Worm (Caenorhabditis elegans) whole organism, late embryonic: ENCODE data around the gene gpcp-2.

Experiments
- C38D4.7 ChIP-seq: fragments of 200-800 bp; sonication (Bioruptor generic); optimal IDR thresholded peaks from 2 replicates; lab custom pipeline; 2018; ENCODE audit warnings: mild to moderate bottlenecking, missing genetic modification characterization, moderate library complexity, missing compliant biosample characterization
- F13H6.1 ChIP-seq: sonication (generic microtip); optimal IDR thresholded peaks from 2 replicates; lab custom pipeline; 2016; ENCODE audit warnings: missing genetic modification characterization, missing compliant biosample characterization
- K02D7.2 ChIP-seq: sonication (generic microtip); optimal IDR thresholded peaks from 2 replicates; lab custom pipeline; 2017; ENCODE audit warnings: mild to moderate bottlenecking, missing genetic modification characterization, missing compliant biosample characterization
- K09A11.1 ChIP-seq: sonication (generic microtip); optimal IDR thresholded peaks from 2 replicates; lab custom pipeline; 2017; ENCODE audit warnings: antibody characterized with exemption, mild to moderate bottlenecking, missing genetic modification characterization, missing compliant biosample characterization; ENCODE audit not compliant: insufficient read depth
- T23F11.4 ChIP-seq: fragments of 200-800 bp; sonication (Bioruptor generic); optimal IDR thresholded peaks from 2 replicates; lab custom pipeline; 2018; ENCODE audit warnings: mild to moderate bottlenecking, missing genetic modification characterization, missing compliant biosample characterization
- ahr-1 ChIP-seq: sonication (generic microtip); optimal IDR thresholded peaks from 2 replicates; lab custom pipeline; 2016; ENCODE audit warnings: missing genetic modification characterization, missing compliant biosample characterization
- ceh-14 ChIP-seq: sonication (generic microtip); optimal IDR thresholded peaks from 2 replicates; lab custom pipeline; 2016; ENCODE audit warnings: missing genotype, missing genetic modification characterization, missing compliant biosample characterization
- ceh-18 ChIP-seq: sonication (generic microtip); optimal IDR thresholded peaks from 2 replicates; lab custom pipeline; 2016; ENCODE audit warnings: missing genetic modification characterization, missing compliant biosample characterization
- ceh-19 ChIP-seq: fragments of 200-800 bp; sonication (Bioruptor generic); optimal IDR thresholded peaks from 2 replicates; lab custom pipeline; 2018; ENCODE audit warnings: mild to moderate bottlenecking, missing genetic modification characterization, missing compliant biosample characterization
- ceh-22 ChIP-seq: sonication (generic microtip); optimal IDR thresholded peaks from 2 replicates; lab custom pipeline; 2017; ENCODE audit warnings: missing biosample characterization, missing genetic modification characterization
- ceh-24 ChIP-seq: sonication (generic microtip); optimal IDR thresholded peaks from 2 replicates; lab custom pipeline; 2016; ENCODE audit warnings: mild to moderate bottlenecking, missing genetic modification characterization, missing compliant biosample characterization
- ceh-30 ChIP-seq: fragments of 150-350 bp; optimal IDR thresholded peaks from 2 replicates; lab custom pipeline; 2014; ENCODE audit warnings: missing biosample characterization, missing genetic modification characterization
- ceh-31 ChIP-seq: sonication (generic microtip); optimal IDR thresholded peaks from 2 replicates; lab custom pipeline; 2016; ENCODE audit warnings: missing genetic modification characterization, missing compliant biosample characterization
- ceh-34 ChIP-seq: sonication (generic microtip); optimal IDR thresholded peaks from 2 replicates; lab custom pipeline; 2016; ENCODE audit warnings: mild to moderate bottlenecking, missing genetic modification characterization, missing compliant biosample characterization
- ceh-45 ChIP-seq: fragments of 200-800 bp; sonication (Bioruptor generic); IDR thresholded peaks from 2 replicates; pipeline ENCODE4 v1.3.6; 2022; ENCODE audit warnings: missing genetic modification reagents, missing genetic modification characterization, missing compliant biosample characterization
- ceh-48 ChIP-seq: sonication (generic microtip); optimal IDR thresholded peaks from 2 replicates; lab custom pipeline; 2016; ENCODE audit warnings: missing genetic modification characterization, inconsistent platforms, missing compliant biosample characterization
- che-1 ChIP-seq: sonication (generic microtip); optimal IDR thresholded peaks from 2 replicates; lab custom pipeline; 2016; ENCODE audit warnings: mild to moderate bottlenecking, missing genetic modification characterization, missing compliant biosample characterization
- dmd-4 ChIP-seq: sonication (generic microtip); optimal IDR thresholded peaks from 2 replicates; lab custom pipeline; 2016; ENCODE audit warnings: borderline replicate concordance, missing genetic modification characterization, missing compliant biosample characterization
- dve-1 ChIP-seq: sonication (generic microtip); optimal IDR thresholded peaks from 2 replicates; lab custom pipeline; 2017; ENCODE audit warnings: antibody characterized with exemption, mild to moderate bottlenecking, missing genetic modification characterization, missing compliant biosample characterization
- elt-2 ChIP-seq: sonication (generic microtip); optimal IDR thresholded peaks from 2 replicates; lab custom pipeline; 2016; ENCODE audit warnings: missing genetic modification reagents, missing genetic modification characterization, missing compliant biosample characterization
- elt-4 ChIP-seq: sonication (generic microtip); optimal IDR thresholded peaks from 2 replicates; lab custom pipeline; 2016; ENCODE audit warnings: missing genetic modification characterization, missing compliant biosample characterization
- ets-4 ChIP-seq: sonication (generic microtip); optimal IDR thresholded peaks from 2 replicates; lab custom pipeline; 2016; ENCODE audit warnings: missing genetic modification characterization, missing compliant biosample characterization
- fkh-10 ChIP-seq: fragments of 150-350 bp; optimal IDR thresholded peaks from 2 replicates; lab custom pipeline; 2014; ENCODE audit warnings: missing biosample characterization, missing genetic modification reagents, missing genetic modification characterization
- fkh-6 ChIP-seq: sonication (generic microtip); optimal IDR thresholded peaks from 2 replicates; lab custom pipeline; 2016; ENCODE audit warnings: missing genetic modification characterization, missing compliant biosample characterization
- hlh-13 ChIP-seq: fragments of 200-800 bp; sonication (Bioruptor generic); optimal IDR thresholded peaks from 2 replicates; lab custom pipeline; 2018; ENCODE audit warnings: mild to moderate bottlenecking, missing genetic modification characterization, missing compliant biosample characterization
- hlh-15 ChIP-seq: sonication (generic microtip); optimal IDR thresholded peaks from 2 replicates; lab custom pipeline; 2016; ENCODE audit warnings: missing genetic modification characterization, missing compliant biosample characterization
- hlh-30 ChIP-seq: sonication (generic microtip); optimal IDR thresholded peaks from 2 replicates; lab custom pipeline; 2017; ENCODE audit warnings: antibody characterized with exemption, missing genetic modification characterization, missing compliant biosample characterization; ENCODE audit not compliant: insufficient read depth
- hlh-6 ChIP-seq: sonication (generic microtip); optimal IDR thresholded peaks from 2 replicates; lab custom pipeline; 2016; ENCODE audit warnings: missing genotype, missing genetic modification characterization, missing compliant biosample characterization
- hlh-8 ChIP-seq: sonication (generic microtip); optimal IDR thresholded peaks from 2 replicates; lab custom pipeline; 2016; ENCODE audit warnings: missing genotype, missing genetic modification characterization, missing compliant biosample characterization
- lin-11 ChIP-seq: fragments of 200-800 bp; sonication (Bioruptor generic); optimal IDR thresholded peaks from 2 replicates; lab custom pipeline; 2018; ENCODE audit warnings: mild to moderate bottlenecking, missing genetic modification characterization, missing compliant biosample characterization
- madf-2 ChIP-seq: sonication (generic microtip); optimal IDR thresholded peaks from 2 replicates; lab custom pipeline; 2017; ENCODE audit warnings: missing genetic modification characterization, missing compliant biosample characterization
- mec-3 ChIP-seq: sonication (generic microtip); optimal IDR thresholded peaks from 2 replicates; lab custom pipeline; 2016; ENCODE audit warnings: borderline replicate concordance, missing genetic modification characterization, missing compliant biosample characterization
- nfya-1 ChIP-seq: sonication (generic microtip); optimal IDR thresholded peaks from 2 replicates; lab custom pipeline; 2017; ENCODE audit warnings: missing genetic modification characterization, mild to moderate bottlenecking, missing compliant biosample characterization, antibody characterized with exemption, moderate library complexity
- nhr-232 ChIP-seq: sonication (generic microtip); optimal IDR thresholded peaks from 2 replicates; lab custom pipeline; 2016; ENCODE audit warnings: missing genetic modification characterization, missing compliant biosample characterization
- odd-2 ChIP-seq: sonication (generic microtip); optimal IDR thresholded peaks from 2 replicates; lab custom pipeline; 2017; ENCODE audit warnings: antibody characterized with exemption, mild to moderate bottlenecking, missing genetic modification characterization, missing compliant biosample characterization
- pat-9 ChIP-seq: fragments of 200-800 bp; sonication (Bioruptor generic); optimal IDR thresholded peaks from 2 replicates; lab custom pipeline; 2018; ENCODE audit warnings: mild to moderate bottlenecking, missing genetic modification characterization, moderate library complexity, missing compliant biosample characterization
- pax-1 ChIP-seq: fragments of 150-350 bp; optimal IDR thresholded peaks from 2 replicates; lab custom pipeline; 2014; ENCODE audit warnings: missing biosample characterization, missing genetic modification characterization
- pha-2 ChIP-seq: sonication (generic microtip); optimal IDR thresholded peaks from 2 replicates; lab custom pipeline; 2017; ENCODE audit warnings: mild to moderate bottlenecking, missing genetic modification characterization, missing compliant biosample characterization
- pha-4 ChIP-seq: fragments of 150-350 bp; optimal IDR thresholded peaks from 2 replicates; lab custom pipeline; 2018; ENCODE audit warnings: missing biosample characterization, missing genetic modification reagents, missing genetic modification characterization
- pros-1 ChIP-seq: fragments of 150-350 bp; optimal IDR thresholded peaks from 2 replicates; lab custom pipeline; 2014; ENCODE audit warnings: missing biosample characterization, missing genetic modification reagents, missing genetic modification characterization
- sdc-2 ChIP-seq: sonication (generic microtip); optimal IDR thresholded peaks from 2 replicates; lab custom pipeline; 2016; ENCODE audit warnings: missing genotype, missing genetic modification characterization, missing compliant biosample characterization
- sox-2 ChIP-seq: fragments of 200-800 bp; sonication (Bioruptor generic); IDR thresholded peaks from 2 replicates; pipeline ENCODE4 v1.3.6; 2022; ENCODE audit warnings: missing genetic modification reagents, missing genetic modification characterization, missing compliant biosample characterization
- syd-9 ChIP-seq: sonication (generic microtip); optimal IDR thresholded peaks from 2 replicates; lab custom pipeline; 2016; ENCODE audit warnings: mild to moderate bottlenecking, missing genetic modification characterization, moderate library complexity, missing compliant biosample characterization
- tbx-2 ChIP-seq: sonication (generic microtip); optimal IDR thresholded peaks from 2 replicates; lab custom pipeline; 2016; ENCODE audit warnings: missing genetic modification characterization, missing compliant biosample characterization
- ttx-3 ChIP-seq: sonication (generic microtip); optimal IDR thresholded peaks from 2 replicates; lab custom pipeline; 2016; ENCODE audit warnings: missing genetic modification reagents, missing genetic modification characterization, missing compliant biosample characterization
- unc-42 ChIP-seq: sonication (generic microtip); optimal IDR thresholded peaks from 2 replicates; lab custom pipeline; 2016; ENCODE audit warnings: missing genotype, missing genetic modification characterization, missing compliant biosample characterization
- unc-55 ChIP-seq: sonication (generic microtip); optimal IDR thresholded peaks from 2 replicates; lab custom pipeline; 2017; ENCODE audit warnings: missing biosample characterization, missing genetic modification reagents, missing genetic modification characterization
- unc-86 ChIP-seq: sonication (generic microtip); optimal IDR thresholded peaks from 2 replicates; lab custom pipeline; 2016; ENCODE audit warnings: missing genetic modification characterization, missing compliant biosample characterization

gpcp-2 gene

DNA sequence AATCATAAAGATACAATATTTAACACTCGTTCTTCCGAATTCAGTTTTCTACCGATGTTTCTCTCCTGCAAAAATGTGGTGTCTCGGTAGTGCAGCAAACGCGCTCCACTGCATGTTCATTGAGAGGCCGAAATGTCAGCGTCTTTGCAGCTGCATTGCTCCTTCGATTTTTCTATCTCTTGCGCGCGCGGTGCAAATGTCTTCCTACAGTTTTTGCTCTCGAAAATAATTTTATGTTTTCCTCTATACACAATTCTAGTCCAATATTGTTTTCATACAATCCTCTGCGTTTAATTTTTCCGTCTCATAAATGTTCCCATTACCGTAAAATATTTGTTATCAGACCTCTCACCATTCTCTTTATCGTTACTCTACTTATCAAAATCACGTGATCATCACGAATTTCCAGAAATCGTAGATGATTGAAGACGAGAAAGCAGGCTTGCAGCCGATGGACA, 10.8 kb downstream of the gpcp-2 start, which contains the start of gene ufd-2 (continued):
- TF ChIP-seq ceh-24 (tag; lab: Kevin White, UChicago) (no peak), pax-1 (tag; lab: Kevin White, UChicago) (no peak), unc-55 (GFP tag; lab: Kevin White, UChicago) (peak; percentile 15), nhr-232 (tag; lab: Kevin White, UChicago) (no peak), tbx-2 (tag; lab: Kevin White, UChicago) (peak; percentile 90), ahr-1 (peak; percentile 19), unc-42 (peak; percentile 66), ceh-31 (peak; percentile 94), pha-4 (tag; lab: Kevin White, UChicago) (no peak), ceh-22 (no peak), fkh-10 (GFP tag; lab: Kevin White, UChicago) (no peak), hlh-15 (no peak), ceh-48 (tag; lab: Kevin White, UChicago) (peak; percentile 20), odd-2 (tag; lab: Kevin White, UChicago) (no peak), fkh-6 (peak; percentile 57), ceh-45 (GFP tag; lab: Robert Waterston, UW) (no peak), hlh-30 (tag; lab: Kevin White, UChicago) (no peak), K02D7.2 (no peak), F13H6.1 (tag; lab: Kevin White, UChicago) (peak; percentile 68), sdc-2 (no peak), K09A11.1 (tag; lab: Kevin White, UChicago) (no peak), hlh-13 (GFP tag; lab: Kevin White, UChicago) (no peak), C38D4.7 (no peak), ceh-34 (tag; lab: Kevin White, UChicago) (peak; percentile 48), pat-9 (tag; lab: Kevin White, UChicago) (no peak), ceh-14 (peak; percentile 56), mec-3 (tag; lab: Kevin White, UChicago) (no peak), dmd-4 (tag; lab: Kevin White, UChicago) (no peak), pros-1 (tag; lab: Kevin White, UChicago) (peak; percentile 38), T23F11.4 (GFP tag; lab: Kevin White, UChicago) (no peak), hlh-6 (tag; lab: Kevin White, UChicago) (no peak), ceh-19 (GFP tag; lab: Kevin White, UChicago) (no peak), hlh-8 (peak; percentile 30), unc-86 (tag; lab: Kevin White, UChicago) (peak; percentile 36), dve-1 (tag; lab: Kevin White, UChicago) (peak; percentile 20), ceh-30 (no peak), ttx-3 (no peak), pha-2 (no peak), sox-2 (no peak), madf-2 (tag; lab: Kevin White, UChicago) (no peak), ceh-18 (tag; lab: Kevin White, UChicago) (peak; percentile 71)

DNA sequence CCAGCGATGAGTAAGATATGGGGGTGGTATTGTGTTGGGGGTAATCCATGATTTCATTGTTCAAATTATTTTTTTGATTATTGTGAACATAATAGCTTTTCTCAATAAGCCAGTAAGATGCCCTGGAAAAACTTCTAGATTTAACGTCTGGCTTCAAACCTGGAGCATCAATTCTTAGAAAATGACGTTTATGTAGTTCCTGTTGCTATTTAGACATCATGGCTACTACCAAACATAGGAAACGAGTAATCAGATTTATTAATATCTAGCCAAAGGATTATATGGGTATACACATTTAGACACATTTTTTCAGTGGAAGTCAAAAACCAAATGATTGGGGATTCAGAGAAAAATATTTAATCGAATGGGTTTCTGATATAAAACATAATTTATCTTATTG, 13.6 kb downstream of the gpcp-2 start:
- TF ChIP-seq syd-9 (tag; lab: Kevin White, UChicago), result no peak
- TF ChIP-seq T23F11.4 (GFP tag; lab: Kevin White, UChicago), result no peak
- no peak for TF ChIP-seq K09A11.1 (tag; lab: Kevin White, UChicago)
- no peak for TF ChIP-seq pha-2
- no peak for TF ChIP-seq ceh-14
- TF ChIP-seq nfya-1 (tag; lab: Kevin White, UChicago), result no peak
- no peak for TF ChIP-seq dve-1 (tag; lab: Kevin White, UChicago)
- TF ChIP-seq pha-4 (tag; lab: Kevin White, UChicago), result no peak
- TF ChIP-seq elt-4 (tag; lab: Kevin White, UChicago), result no peak
- no peak for TF ChIP-seq pros-1 (tag; lab: Kevin White, UChicago)
- TF ChIP-seq che-1 (tag; lab: Kevin White, UChicago), result no peak
- no peak for TF ChIP-seq ets-4
- no peak for TF ChIP-seq lin-11 (tag; lab: Kevin White, UChicago)
- TF ChIP-seq elt-2 (tag; lab: Kevin White, UChicago), result no peak
- TF ChIP-seq, all 69 proteins: peak for 0
